Fruit fly (Drosophila melanogaster) whole organism, embryonic: ENCODE results near the gene Srp9.

ENCODE experiments used
- Antp ChIP-seq: fragments of 200-800 bp; sonication (Bioruptor generic); optimal IDR thresholded peaks from 3 replicates; lab custom pipeline; 2016; ENCODE audit warnings: missing biosample characterization, missing genetic modification characterization
- CG10321 ChIP-seq: fragments of 200-800 bp; sonication (Bioruptor generic); IDR thresholded peaks from 2 replicates; pipeline ENCODE4 v1.3.6; 2022; ENCODE audit warnings: missing biosample characterization, missing genetic modification characterization
- CG12769 ChIP-seq: fragments of 200-800 bp; sonication (Bioruptor generic); optimal IDR thresholded peaks from 2 replicates; lab custom pipeline; 2019; ENCODE audit warnings: missing biosample characterization, mild to moderate bottlenecking, missing genetic modification characterization, moderate library complexity
- CG12942 ChIP-seq: fragments of 200-800 bp; sonication (Bioruptor generic); optimal IDR thresholded peaks from 3 replicates; lab custom pipeline; 2016; ENCODE audit warnings: missing biosample characterization, missing genetic modification characterization
- CG13424 ChIP-seq: fragments of 200-800 bp; sonication (Bioruptor generic); optimal IDR thresholded peaks from 2 replicates; lab custom pipeline; 2019; ENCODE audit warnings: missing biosample characterization, mild to moderate bottlenecking, missing genetic modification characterization, moderate library complexity
- CG14965 ChIP-seq: fragments of 200-800 bp; sonication (Bioruptor generic); optimal IDR thresholded peaks from 2 replicates; lab custom pipeline; 2016; ENCODE audit warnings: missing biosample characterization, missing genetic modification characterization, borderline replicate concordance
- CG15011 ChIP-seq: fragments of 200-800 bp; sonication (Bioruptor generic); optimal IDR thresholded peaks from 3 replicates; lab custom pipeline; 2018; ENCODE audit warnings: missing biosample characterization, mild to moderate bottlenecking, missing genetic modification characterization
- CG1529 ChIP-seq: fragments of 200-800 bp; sonication (Bioruptor generic); optimal IDR thresholded peaks from 3 replicates; lab custom pipeline; 2018; ENCODE audit warnings: missing biosample characterization, missing genetic modification characterization
- CG1602 ChIP-seq: fragments of 200-800 bp; sonication (Bioruptor generic); optimal IDR thresholded peaks from 3 replicates; lab custom pipeline; 2016; ENCODE audit warnings: missing biosample characterization, missing genetic modification characterization
- CG16813 ChIP-seq: fragments of 200-800 bp; sonication (Bioruptor generic); IDR thresholded peaks from 3 replicates; pipeline ENCODE4 v1.3.6; 2022; ENCODE audit warnings: missing biosample characterization, missing genetic modification characterization; ENCODE audit not compliant: partially characterized antibody
- CG17361 ChIP-seq: fragments of 200-800 bp; sonication (Bioruptor generic); IDR thresholded peaks from 3 replicates; pipeline ENCODE4 v1.3.6; 2022; ENCODE audit warnings: missing biosample characterization, missing genetic modification characterization
- CG18599 ChIP-seq: fragments of 200-800 bp; sonication (Bioruptor generic); optimal IDR thresholded peaks from 3 replicates; lab custom pipeline; 2017; ENCODE audit warnings: missing biosample characterization, missing genetic modification characterization, mild to moderate bottlenecking, moderate library complexity, missing genetic modification reagents
- CG18764 ChIP-seq: fragments of 200-800 bp; sonication (Bioruptor generic); optimal IDR thresholded peaks from 3 replicates; lab custom pipeline; 2016; ENCODE audit warnings: missing biosample characterization, missing genetic modification characterization
- CG31441 ChIP-seq: fragments of 200-800 bp; sonication (Bioruptor generic); IDR thresholded peaks from 2 replicates; pipeline ENCODE4 v1.3.6; 2022; ENCODE audit warnings: missing biosample characterization, missing genetic modification characterization
- CG32772 ChIP-seq: fragments of 200-800 bp; sonication (Bioruptor generic); IDR thresholded peaks from 2 replicates; pipeline ENCODE4 v1.3.6; 2022; ENCODE audit warnings: missing biosample characterization, missing genetic modification characterization
- CG3407 ChIP-seq: fragments of 200-800 bp; sonication (Bioruptor generic); optimal IDR thresholded peaks from 2 replicates; lab custom pipeline; 2018; ENCODE audit warnings: missing biosample characterization, mild to moderate bottlenecking, missing genetic modification characterization
- CG34224 ChIP-seq: fragments of 200-800 bp; sonication (Bioruptor generic); IDR thresholded peaks from 3 replicates; pipeline ENCODE4 v1.3.6; 2022; ENCODE audit warnings: missing biosample characterization, missing genetic modification characterization; ENCODE audit not compliant: partially characterized antibody
- CG34376 ChIP-seq: fragments of 200-800 bp; sonication (Bioruptor generic); optimal IDR thresholded peaks from 2 replicates; lab custom pipeline; 2018; ENCODE audit warnings: missing biosample characterization, mild to moderate bottlenecking, missing genetic modification characterization
- CG4707 ChIP-seq: fragments of 200-800 bp; sonication (Bioruptor generic); optimal IDR thresholded peaks from 2 replicates; lab custom pipeline; 2018; ENCODE audit warnings: missing biosample characterization, mild to moderate bottlenecking, missing genetic modification characterization, moderate library complexity
- CG5245 ChIP-seq: fragments of 200-800 bp; sonication (Bioruptor generic); optimal IDR thresholded peaks from 3 replicates; lab custom pipeline; 2016; ENCODE audit warnings: missing biosample characterization, missing genetic modification characterization
- CG5953 ChIP-seq: fragments of 200-800 bp; sonication (Bioruptor generic); IDR thresholded peaks from 2 replicates; pipeline ENCODE4 v1.3.6; 2022; ENCODE audit warnings: missing biosample characterization, missing genetic modification characterization
- CG8290 ChIP-seq, 3 experiments: fragments of 200-800 bp; sonication (Bioruptor generic); optimal IDR thresholded peaks; 2 replicates each; lab custom pipeline; 2016 to 2019; ENCODE audit warnings: missing biosample characterization in 3 of 3, missing genetic modification characterization in 3 of 3, mild to moderate bottlenecking in 2 of 3, moderate library complexity in 1 of 3
- CG9817 ChIP-seq: fragments of 200-800 bp; sonication (Bioruptor generic); optimal IDR thresholded peaks from 2 replicates; lab custom pipeline; 2018; ENCODE audit warnings: missing biosample characterization, mild to moderate bottlenecking, missing genetic modification characterization, moderate library complexity
- CrebB ChIP-seq: fragments of 200-800 bp; sonication (Bioruptor generic); optimal IDR thresholded peaks from 3 replicates; lab custom pipeline; 2018; ENCODE audit warnings: missing biosample characterization, mild to moderate bottlenecking, missing genetic modification characterization
- Dad ChIP-seq: fragments of 200-800 bp; sonication (Bioruptor generic); optimal IDR thresholded peaks from 3 replicates; lab custom pipeline; 2016; ENCODE audit warnings: missing biosample characterization, missing genetic modification characterization
- Dbx ChIP-seq: fragments of 200-800 bp; sonication (Bioruptor generic); IDR thresholded peaks from 3 replicates; pipeline ENCODE4 v1.3.6; 2022; ENCODE audit warnings: missing biosample characterization, missing genetic modification characterization
- Dll ChIP-seq: fragments of 200-800 bp; sonication (Bioruptor generic); IDR thresholded peaks from 4 replicates; pipeline ENCODE4 v1.3.6; 2022; ENCODE audit warnings: missing biosample characterization, missing genetic modification characterization; ENCODE audit not compliant: partially characterized antibody
- Fer2 ChIP-seq: fragments of 200-800 bp; sonication (Bioruptor generic); optimal IDR thresholded peaks from 2 replicates; lab custom pipeline; 2018; ENCODE audit warnings: missing biosample characterization, mild to moderate bottlenecking, missing genetic modification characterization, moderate library complexity
- Gug ChIP-seq: fragments of 200-800 bp; sonication (Bioruptor generic); IDR thresholded peaks from 4 replicates; pipeline ENCODE4 v1.3.6; 2022; ENCODE audit warnings: missing biosample characterization, missing genetic modification characterization
- HHEX ChIP-seq: fragments of 200-800 bp; sonication (Bioruptor generic); optimal IDR thresholded peaks from 3 replicates; lab custom pipeline; 2017; ENCODE audit warnings: missing biosample characterization, mild to moderate bottlenecking, missing genetic modification characterization, missing genetic modification reagents
- HLH3B ChIP-seq: fragments of 200-800 bp; sonication (Bioruptor generic); IDR thresholded peaks from 2 replicates; pipeline ENCODE4 v1.3.6; 2022; ENCODE audit warnings: missing biosample characterization, missing genetic modification characterization
- Hr78 ChIP-seq, 2 experiments: fragments of 200-800 bp in 1 of 2; fragments of >200 bp in 1 of 2; sonication (Bioruptor generic) in 1 of 2; optimal IDR thresholded peaks; 2 replicates each; lab custom pipeline; 2017 to 2019; ENCODE audit warnings: missing biosample characterization in 2 of 2, missing genetic modification characterization in 2 of 2, mild to moderate bottlenecking in 1 of 2, moderate library complexity in 1 of 2
- Lim3 ChIP-seq: fragments of 200-800 bp; sonication (Bioruptor generic); IDR thresholded peaks from 2 replicates; pipeline ENCODE4 v1.3.6; 2022; ENCODE audit warnings: missing biosample characterization, missing genetic modification characterization
- MESR4 ChIP-seq: fragments of 200-800 bp; sonication (Bioruptor generic); optimal IDR thresholded peaks from 2 replicates; lab custom pipeline; 2018; ENCODE audit warnings: missing biosample characterization, mild to moderate bottlenecking, missing genetic modification characterization, moderate library complexity
- Nf-YC ChIP-seq: fragments of 200-800 bp; optimal IDR thresholded peaks from 3 replicates; lab custom pipeline; 2019; ENCODE audit warnings: missing biosample characterization, mild to moderate bottlenecking, missing genetic modification characterization, moderate library complexity
- chn ChIP-seq: fragments of 200-800 bp; sonication (Bioruptor generic); optimal IDR thresholded peaks from 2 replicates; lab custom pipeline; 2016; ENCODE audit warnings: missing biosample characterization, missing genetic modification characterization
- cwo ChIP-seq: fragments of 200-800 bp; sonication (Bioruptor generic); optimal IDR thresholded peaks from 3 replicates; lab custom pipeline; 2017; ENCODE audit warnings: missing biosample characterization, missing genetic modification characterization, mild to moderate bottlenecking, moderate library complexity, missing genetic modification reagents
- h ChIP-seq: fragments of >200 bp; optimal IDR thresholded peaks from 2 replicates; lab custom pipeline; 2017
- lab ChIP-seq: fragments of 200-800 bp; sonication (Bioruptor generic); optimal IDR thresholded peaks from 3 replicates; lab custom pipeline; 2017; ENCODE audit warnings: missing biosample characterization, missing genetic modification characterization, mild to moderate bottlenecking, moderate library complexity, missing genetic modification reagents
- maf-S ChIP-seq: fragments of 200-800 bp; sonication (Bioruptor generic); optimal IDR thresholded peaks from 2 replicates; lab custom pipeline; 2016; ENCODE audit warnings: missing biosample characterization, missing genetic modification characterization
- mirr ChIP-seq: fragments of 200-800 bp; sonication (Bioruptor generic); optimal IDR thresholded peaks from 3 replicates; lab custom pipeline; 2018; ENCODE audit warnings: missing biosample characterization, mild to moderate bottlenecking, missing genetic modification characterization
- sd ChIP-seq: fragments of 200-800 bp; sonication (Bioruptor generic); optimal IDR thresholded peaks from 3 replicates; lab custom pipeline; 2018; ENCODE audit warnings: missing biosample characterization, mild to moderate bottlenecking, missing genetic modification characterization, moderate library complexity
- sens-2 ChIP-seq: fragments of 200-800 bp; sonication (Bioruptor generic); IDR thresholded peaks from 2 replicates; pipeline ENCODE4 v1.3.6; 2022; ENCODE audit warnings: missing biosample characterization, missing genetic modification characterization
- sisA ChIP-seq: fragments of 200-800 bp; sonication (Bioruptor generic); IDR thresholded peaks from 2 replicates; pipeline ENCODE4 v1.3.6; 2022; ENCODE audit warnings: missing biosample characterization, missing genetic modification characterization
- sob ChIP-seq: fragments of 200-800 bp; sonication (Bioruptor generic); IDR thresholded peaks from 2 replicates; pipeline ENCODE4 v1.3.6; 2022; ENCODE audit warnings: missing biosample characterization, missing genetic modification characterization
- sug ChIP-seq: fragments of 200-800 bp; optimal IDR thresholded peaks from 2 replicates; lab custom pipeline; 2019; ENCODE audit warnings: missing biosample characterization, mild to moderate bottlenecking, missing genetic modification characterization, moderate library complexity
- wdn ChIP-seq: fragments of 200-800 bp; sonication (Bioruptor generic); IDR thresholded peaks from 2 replicates; pipeline ENCODE4 v1.3.6; 2022; ENCODE audit warnings: missing biosample characterization, missing genetic modification characterization
- zen ChIP-seq: fragments of 200-800 bp; sonication (Bioruptor generic); optimal IDR thresholded peaks from 3 replicates; lab custom pipeline; 2018; ENCODE audit warnings: missing biosample characterization, mild to moderate bottlenecking, missing genetic modification characterization, moderate library complexity

The Srp9 gene

dm6 chr3L:7938638-7939037, 2.5 kb downstream of the Srp9 start (continued):
- TF ChIP-seq CG34224 (GFP tag; lab: Robert Waterston, UW) = no peak
- no peak for TF ChIP-seq Fer2 (tag; lab: Kevin White, UChicago)
- TF ChIP-seq HHEX (GFP tag; lab: Kevin White, UChicago) = peak; percentile 15
- TF ChIP-seq CG5953 (GFP tag; lab: Robert Waterston, UW) = no peak
- TF ChIP-seq CG12769 (tag; lab: Kevin White, UChicago) = peak; percentile 0
- peak in 1 of 2 experiments; percentile 24 for TF ChIP-seq Hr78 (GFP tag; optimal IDR thresholded peaks at IDR 0.05; lab: Kevin White, UChicago)
- peak; percentile 27 for TF ChIP-seq Nf-YC (tag; lab: Kevin White, UChicago)
- peak; percentile 23; the same call in 1 of the 3 replicates for TF ChIP-seq CG17361 (GFP tag; lab: Robert Waterston, UW)
- no peak for TF ChIP-seq h
- TF ChIP-seq HLH3B (GFP tag; lab: Robert Waterston, UW) = no peak
- no peak for TF ChIP-seq CG18764 (GFP tag; lab: Kevin White, UChicago)
- no peak for TF ChIP-seq Dll (GFP tag; lab: Robert Waterston, UW)
- TF ChIP-seq Lim3 (GFP tag; lab: Robert Waterston, UW) = peak; percentile 59; the same call in 1 of the 2 replicates
- 0 out of 2 replicates have a peak, but pooled peaks have one; percentile 38 for TF ChIP-seq sens-2 (GFP tag; lab: Robert Waterston, UW)
- TF ChIP-seq sisA (GFP tag; lab: Robert Waterston, UW) = no peak
- peak; percentile 30; the same call in 1 of the 2 replicates for TF ChIP-seq CG31441
- no peak for TF ChIP-seq Antp (GFP tag; lab: Kevin White, UChicago)

- TF ChIP-seq mirr (GFP tag; lab: Kevin White, UChicago) (peak; percentile 12), CG10321 (no peak), cwo (GFP tag; lab: Kevin White, UChicago) (peak; percentile 34), Dbx (no peak), CG12942 (GFP tag; lab: Kevin White, UChicago) (no peak), CG16813 (GFP tag; lab: Robert Waterston, UW) (no peak), CG3407 (GFP tag; lab: Kevin White, UChicago) (no peak), CrebB (tag; lab: Kevin White, UChicago) (no peak), MESR4 (no peak), CG18599 (GFP tag; lab: Kevin White, UChicago) (peak; percentile 19), zen (tag; lab: Kevin White, UChicago) (no peak), Gug (GFP tag; lab: Robert Waterston, UW) (no peak), CG5245 (GFP tag; lab: Kevin White, UChicago) (no peak), CG14965 (GFP tag; lab: Kevin White, UChicago) (no peak), CG8290 (GFP tag; optimal IDR thresholded peaks at IDR 0.05; lab: Kevin White, UChicago) (no peak), CG8290 (tag; optimal IDR thresholded peaks at IDR 0.05; lab: Kevin White, UChicago) (peak in 1 of 2 experiments; percentile 7), lab (GFP tag; lab: Kevin White, UChicago) (peak; percentile 1), sd (tag; lab: Kevin White, UChicago) (no peak), CG32772 (GFP tag; lab: Robert Waterston, UW) (no peak), CG1602 (GFP tag; lab: Kevin White, UChicago) (no peak), Dad (GFP tag; lab: Kevin White, UChicago) (no peak), Fer2 (tag; lab: Kevin White, UChicago) (no peak), CG1529 (GFP tag; lab: Kevin White, UChicago) (no peak), CG9817 (tag; lab: Kevin White, UChicago) (no peak), CG4707 (GFP tag; lab: Kevin White, UChicago) (no peak), CG15011 (GFP tag; lab: Kevin White, UChicago) (no peak), CG34376 (peak; percentile 91), maf-S (no peak), CG13424 (tag; lab: Kevin White, UChicago) (no peak), sug (tag; lab: Kevin White, UChicago) (peak; percentile 81), sob (GFP tag; lab: Robert Waterston, UW) (no peak), wdn (GFP tag; lab: Robert Waterston, UW) (no peak), chn (no peak)
Measured at dm6 chr3L:7940558-7941238, 4.5 kb downstream of the Srp9 start.
